Fruit fly (Drosophila melanogaster) whole organism, embryonic: ENCODE data around the gene CG15803.

Experiments
- Ada2b ChIP-seq: fragments of 200-800 bp; sonication (Bioruptor generic); IDR thresholded peaks from 2 replicates; pipeline ENCODE4 v1.3.6; 2022; ENCODE audit warnings: missing biosample characterization, missing genetic modification characterization
- B-H2 ChIP-seq: fragments of 200-800 bp; sonication (Bioruptor generic); optimal IDR thresholded peaks from 2 replicates; lab custom pipeline; 2018; ENCODE audit warnings: missing biosample characterization, mild to moderate bottlenecking, missing genetic modification characterization
- BEAF-32 ChIP-seq: fragments of 200-800 bp; sonication (Bioruptor generic); optimal IDR thresholded peaks from 3 replicates; lab custom pipeline; 2017; ENCODE audit warnings: missing biosample characterization, missing genetic modification characterization, mild to moderate bottlenecking, moderate library complexity, missing genetic modification reagents
- CG10366 ChIP-seq: fragments of 200-800 bp; sonication (Bioruptor generic); IDR thresholded peaks from 2 replicates; pipeline ENCODE4 v1.3.6; 2022; ENCODE audit warnings: missing biosample characterization, missing genetic modification characterization
- CG12219 ChIP-seq: fragments of 200-800 bp; sonication (Bioruptor generic); optimal IDR thresholded peaks from 3 replicates; lab custom pipeline; 2018; ENCODE audit warnings: missing biosample characterization, mild to moderate bottlenecking, missing genetic modification characterization
- CG13287 ChIP-seq: fragments of 200-800 bp; sonication (Bioruptor generic); IDR thresholded peaks from 2 replicates; pipeline ENCODE4 v1.3.6; 2022; ENCODE audit warnings: missing biosample characterization, missing genetic modification characterization; ENCODE audit not compliant: partially characterized antibody
- CG13624 ChIP-seq: fragments of 200-800 bp; sonication (Bioruptor generic); optimal IDR thresholded peaks from 2 replicates; lab custom pipeline; 2016; ENCODE audit warnings: missing biosample characterization, missing genetic modification characterization
- CG14014 ChIP-seq: fragments of 200-800 bp; sonication (Bioruptor generic); IDR thresholded peaks from 2 replicates; pipeline ENCODE4 v1.3.6; 2022; ENCODE audit warnings: missing biosample characterization, missing genetic modification characterization
- CG17328 ChIP-seq: fragments of 200-800 bp; sonication (Bioruptor generic); IDR thresholded peaks from 2 replicates; pipeline ENCODE4 v1.3.6; 2022; ENCODE audit warnings: missing biosample characterization, missing genetic modification characterization
- CG2875 ChIP-seq: fragments of 200-800 bp; sonication (Bioruptor generic); optimal IDR thresholded peaks from 2 replicates; lab custom pipeline; 2017; ENCODE audit warnings: missing biosample characterization, mild to moderate bottlenecking, missing genetic modification characterization, missing genetic modification reagents
- CG6175 ChIP-seq: fragments of 200-800 bp; sonication (Bioruptor generic); IDR thresholded peaks from 3 replicates; pipeline ENCODE4 v1.3.6; 2022; ENCODE audit warnings: missing biosample characterization, missing genetic modification characterization
- CG7271 ChIP-seq: fragments of 200-800 bp; sonication (Bioruptor generic); optimal IDR thresholded peaks from 2 replicates; lab custom pipeline; 2018; ENCODE audit warnings: missing biosample characterization, mild to moderate bottlenecking, missing genetic modification characterization, moderate library complexity
- CG8281 ChIP-seq: fragments of 200-800 bp; sonication (Bioruptor generic); optimal IDR thresholded peaks from 2 replicates; lab custom pipeline; 2018; ENCODE audit warnings: missing biosample characterization, mild to moderate bottlenecking, missing genetic modification characterization, moderate library complexity
- CG8290 ChIP-seq, 3 experiments: fragments of 200-800 bp; sonication (Bioruptor generic); optimal IDR thresholded peaks; 2 replicates each; lab custom pipeline; 2016 to 2019; ENCODE audit warnings: missing biosample characterization in 3 of 3, missing genetic modification characterization in 3 of 3, mild to moderate bottlenecking in 2 of 3, moderate library complexity in 1 of 3
- CG8359 ChIP-seq: fragments of 200-800 bp; sonication (Bioruptor generic); optimal IDR thresholded peaks from 2 replicates; lab custom pipeline; 2017; ENCODE audit warnings: missing biosample characterization, mild to moderate bottlenecking, missing genetic modification characterization, borderline replicate concordance
- CoRest ChIP-seq: fragments of 200-800 bp; sonication (Bioruptor generic); optimal IDR thresholded peaks from 3 replicates; lab custom pipeline; 2018; ENCODE audit warnings: missing biosample characterization, mild to moderate bottlenecking, missing genetic modification characterization, moderate library complexity
- D ChIP-seq, 2 experiments: fragments of 200-800 bp in 1 of 2; fragments of >200 bp in 1 of 2; sonication (Bioruptor generic) in 1 of 2; optimal IDR thresholded peaks; 2 replicates in 1 of 2; 3 replicates in 1 of 2; lab custom pipeline; 2017; ENCODE audit warnings: mild to moderate bottlenecking in 1 of 2, missing biosample characterization in 1 of 2, missing genetic modification characterization in 1 of 2, missing genetic modification reagents in 1 of 2
- MESR4 ChIP-seq: fragments of 200-800 bp; sonication (Bioruptor generic); optimal IDR thresholded peaks from 2 replicates; lab custom pipeline; 2018; ENCODE audit warnings: missing biosample characterization, mild to moderate bottlenecking, missing genetic modification characterization, moderate library complexity
- NC2α ChIP-seq: fragments of 200-800 bp; sonication (Bioruptor generic); optimal IDR thresholded peaks from 2 replicates; lab custom pipeline; 2016; ENCODE audit warnings: missing biosample characterization, missing genetic modification characterization
- Stat92E ChIP-seq, 3 experiments: fragments of >200 bp in 2 of 3; fragments of 200-800 bp in 1 of 3; sonication (Bioruptor generic) in 1 of 3; optimal IDR thresholded peaks; 2 replicates each; lab custom pipeline; 2017 to 2019; ENCODE audit warnings: missing biosample characterization in 3 of 3, missing genetic modification characterization in 3 of 3, mild to moderate bottlenecking in 1 of 3, moderate library complexity in 1 of 3
- Xrp1 ChIP-seq: fragments of 200-800 bp; sonication (Bioruptor generic); IDR thresholded peaks from 2 replicates; pipeline ENCODE4 v1.3.6; 2022; ENCODE audit warnings: missing biosample characterization, missing genetic modification characterization
- ab ChIP-seq: fragments of 200-800 bp; sonication (Bioruptor generic); optimal IDR thresholded peaks from 2 replicates; lab custom pipeline; 2016; ENCODE audit warnings: missing biosample characterization, missing genetic modification characterization
- bbx ChIP-seq: fragments of 200-800 bp; sonication (Bioruptor generic); IDR thresholded peaks from 2 replicates; pipeline ENCODE4 v1.3.6; 2022; ENCODE audit warnings: missing biosample characterization, missing genetic modification characterization; ENCODE audit not compliant: partially characterized antibody
- croc ChIP-seq: fragments of 200-800 bp; sonication (Bioruptor generic); conservative IDR thresholded peaks from 3 replicates; pipeline ENCODE4 v1.3.6; 2022; ENCODE audit warnings: missing biosample characterization, missing genetic modification characterization
- dpn ChIP-seq, 2 experiments: fragments of 200-800 bp; sonication (Bioruptor generic); optimal IDR thresholded peaks; 3 replicates each; lab custom pipeline; 2016; ENCODE audit warnings: missing biosample characterization in 2 of 2, missing genetic modification characterization in 2 of 2
- esg ChIP-seq: fragments of 200-800 bp; sonication (Bioruptor generic); conservative IDR thresholded peaks from 2 replicates; pipeline ENCODE4 v1.3.6; 2022; ENCODE audit warnings: missing biosample characterization, missing genetic modification characterization
- ham ChIP-seq: fragments of 200-800 bp; sonication (Bioruptor generic); IDR thresholded peaks from 2 replicates; pipeline ENCODE4 v1.3.6; 2022; ENCODE audit warnings: missing biosample characterization, missing genetic modification characterization
- hb ChIP-seq: fragments of 200-800 bp; sonication (Bioruptor generic); IDR thresholded peaks from 3 replicates; pipeline ENCODE4 v1.3.6; 2022; ENCODE audit warnings: missing biosample characterization, missing genetic modification characterization; ENCODE audit not compliant: partially characterized antibody
- insv ChIP-seq, 2 experiments: fragments of 200-800 bp; sonication (Bioruptor generic); optimal IDR thresholded peaks; 3 replicates each; lab custom pipeline; 2016 to 2018; ENCODE audit warnings: missing biosample characterization in 2 of 2, missing genetic modification characterization in 2 of 2
- jigr1 ChIP-seq: fragments of 200-800 bp; sonication (Bioruptor generic); IDR thresholded peaks from 3 replicates; pipeline ENCODE4 v1.3.6; 2022; ENCODE audit warnings: missing biosample characterization, missing genetic modification characterization
- jing ChIP-seq: fragments of 200-800 bp; sonication (Bioruptor generic); optimal IDR thresholded peaks from 2 replicates; lab custom pipeline; 2018; ENCODE audit warnings: missing biosample characterization, mild to moderate bottlenecking, missing genetic modification characterization
- knrl ChIP-seq: fragments of 200-800 bp; sonication (Bioruptor generic); IDR thresholded peaks from 3 replicates; pipeline ENCODE4 v1.3.6; 2022; ENCODE audit warnings: missing biosample characterization, missing genetic modification characterization; ENCODE audit not compliant: partially characterized antibody
- salm ChIP-seq: fragments of 200-800 bp; sonication (Bioruptor generic); optimal IDR thresholded peaks from 2 replicates; lab custom pipeline; 2018; ENCODE audit warnings: missing biosample characterization, mild to moderate bottlenecking, missing genetic modification characterization
- sd ChIP-seq: fragments of 200-800 bp; sonication (Bioruptor generic); optimal IDR thresholded peaks from 3 replicates; lab custom pipeline; 2018; ENCODE audit warnings: missing biosample characterization, mild to moderate bottlenecking, missing genetic modification characterization, moderate library complexity
- sim ChIP-seq: fragments of 200-800 bp; sonication (Bioruptor generic); IDR thresholded peaks from 2 replicates; pipeline ENCODE4 v1.3.6; 2022; ENCODE audit warnings: missing biosample characterization, missing genetic modification characterization
- tgo ChIP-seq: fragments of 200-800 bp; sonication (Bioruptor generic); IDR thresholded peaks from 3 replicates; pipeline ENCODE4 v1.3.6; 2022; ENCODE audit warnings: missing biosample characterization, missing genetic modification characterization
- tup ChIP-seq: fragments of 200-800 bp; sonication (Bioruptor generic); optimal IDR thresholded peaks from 2 replicates; lab custom pipeline; 2016; ENCODE audit warnings: missing biosample characterization, mild to moderate bottlenecking, missing genetic modification characterization, moderate library complexity
- tx ChIP-seq: fragments of 200-800 bp; sonication (Bioruptor generic); optimal IDR thresholded peaks from 2 replicates; lab custom pipeline; 2016; ENCODE audit warnings: missing biosample characterization, missing genetic modification characterization
- wek ChIP-seq: fragments of 200-800 bp; sonication (Bioruptor generic); optimal IDR thresholded peaks from 3 replicates; lab custom pipeline; 2018; ENCODE audit warnings: missing biosample characterization, mild to moderate bottlenecking, missing genetic modification characterization, moderate library complexity
- z ChIP-seq: fragments of 200-800 bp; sonication (Bioruptor generic); IDR thresholded peaks from 3 replicates; pipeline ENCODE4 v1.3.6; 2022; ENCODE audit warnings: missing biosample characterization, missing genetic modification characterization

The CG15803 gene

dm6 chr3R:18314824-18315690, 45.5 kb downstream of the CG15803 start (continued):
- TF ChIP-seq insv (GFP tag; optimal IDR thresholded peaks at IDR 0.05; lab: Kevin White, UChicago) (no peak), wek (no peak), CG2875 (GFP tag; lab: Kevin White, UChicago) (no peak), CG13287 (GFP tag; lab: Robert Waterston, UW) (peak; percentile 28; the same call in 1 of the 2 replicates), ham (GFP tag; lab: Robert Waterston, UW) (no peak), CoRest (peak; percentile 16), CG14014 (GFP tag; lab: Robert Waterston, UW) (0 out of 2 replicates have a peak, but pooled peaks have one; percentile 32), ab (GFP tag; lab: Kevin White, UChicago) (no peak), z (no peak), CG8359 (GFP tag; lab: Kevin White, UChicago) (no peak), CG6175 (GFP tag; lab: Robert Waterston, UW) (no peak), dpn (GFP tag; optimal IDR thresholded peaks at IDR 0.05; lab: Kevin White, UChicago) (peak in 1 of 2 experiments; percentile 0), Stat92E (GFP tag; optimal IDR thresholded peaks at IDR 0.05; lab: Kevin White, UChicago) (no peak), jigr1 (GFP tag; lab: Robert Waterston, UW) (no peak), salm (no peak), D (optimal IDR thresholded peaks at IDR 0.05; lab: Kevin White, UChicago) (no peak), D (GFP tag; optimal IDR thresholded peaks at IDR 0.05; lab: Kevin White, UChicago) (no peak), bbx (GFP tag; lab: Robert Waterston, UW) (no peak), MESR4 (GFP tag; lab: Kevin White, UChicago) (no peak), Ada2b (GFP tag; lab: Robert Waterston, UW) (peak; percentile 70), B-H2 (GFP tag; lab: Kevin White, UChicago) (no peak), sim (GFP tag; lab: Robert Waterston, UW) (no peak), CG12219 (GFP tag; lab: Kevin White, UChicago) (no peak), CG8281 (no peak), CG13624 (peak; percentile 40), croc (no peak), CG10366 (no peak), BEAF-32 (GFP tag; lab: Kevin White, UChicago) (no peak), tup (GFP tag; lab: Kevin White, UChicago) (no peak), NC2α (no peak), sd (no peak), Xrp1 (GFP tag; lab: Robert Waterston, UW) (peak; percentile 28; the same call in 1 of the 2 replicates), hb (GFP tag; lab: Robert Waterston, UW) (no peak), tx (GFP tag; lab: Kevin White, UChicago) (no peak), knrl (GFP tag; lab: Robert Waterston, UW) (no peak), CG17328 (GFP tag; lab: Robert Waterston, UW) (peak; percentile 45; the same call in 1 of the 2 replicates), CG8290 (GFP tag; optimal IDR thresholded peaks at IDR 0.05; lab: Kevin White, UChicago) (no peak), CG8290 (tag; optimal IDR thresholded peaks at IDR 0.05; lab: Kevin White, UChicago) (peak in 1 of 2 experiments; percentile 66), CG7271 (tag; lab: Kevin White, UChicago) (no peak), tgo (GFP tag; lab: Robert Waterston, UW) (peak; percentile 20; the same call in 1 of the 3 replicates), esg (GFP tag; lab: Robert Waterston, UW) (0 out of 2 replicates have a peak, but pooled peaks have one; percentile 19), jing (no peak)
